Worm (Caenorhabditis elegans) whole organism, L3 larva: Measurements from ENCODE around the gene gpx-5.

Experiments
- R02D3.7 ChIP-seq: fragments of 150-350 bp; optimal IDR thresholded peaks from 2 replicates; lab custom pipeline; 2014; ENCODE audit warnings: missing biosample characterization, missing genetic modification characterization
- ZK546.5 ChIP-seq: sonication (generic microtip); optimal IDR thresholded peaks from 2 replicates; lab custom pipeline; 2017; ENCODE audit warnings: missing biosample characterization, missing genetic modification characterization
- ama-1 ChIP-seq: fragments of 150-350 bp; optimal IDR thresholded peaks from 2 replicates; lab custom pipeline; 2018
- ceh-28 ChIP-seq: fragments of 150-350 bp; optimal IDR thresholded peaks from 2 replicates; lab custom pipeline; 2014; ENCODE audit warnings: missing biosample characterization, missing genetic modification reagents, missing genetic modification characterization
- daf-12 ChIP-seq: fragments of 150-350 bp; optimal IDR thresholded peaks from 2 replicates; lab custom pipeline; 2014; ENCODE audit warnings: missing biosample characterization, missing genetic modification reagents, missing genetic modification characterization
- egl-27 ChIP-seq: sonication (generic microtip); optimal IDR thresholded peaks from 4 replicates; lab custom pipeline; 2017; ENCODE audit warnings: missing biosample characterization, missing genetic modification reagents, missing genetic modification characterization
- egl-5 ChIP-seq: fragments of 150-350 bp; optimal IDR thresholded peaks from 2 replicates; lab custom pipeline; 2017; ENCODE audit warnings: missing biosample characterization, missing genetic modification reagents, missing genetic modification characterization, inconsistent platforms
- elt-2 ChIP-seq: sonication (generic microtip); optimal IDR thresholded peaks from 2 replicates; lab custom pipeline; 2016; ENCODE audit warnings: missing genetic modification reagents, mild to moderate bottlenecking, missing genetic modification characterization, missing compliant biosample characterization
- elt-3 ChIP-seq, 3 experiments: fragments of 150-350 bp in 1 of 3; sonication (generic microtip) in 2 of 3; optimal IDR thresholded peaks; 2 replicates in 2 of 3; 4 replicates in 1 of 3; lab custom pipeline; 2014 to 2017; ENCODE audit warnings: missing biosample characterization in 3 of 3, missing genetic modification characterization in 3 of 3
- fkh-10 ChIP-seq: sonication (generic microtip); optimal IDR thresholded peaks from 2 replicates; lab custom pipeline; 2017; ENCODE audit warnings: missing biosample characterization, missing genetic modification reagents, missing genetic modification characterization
- fkh-2 ChIP-seq: fragments of 150-350 bp; optimal IDR thresholded peaks from 2 replicates; lab custom pipeline; 2014; ENCODE audit warnings: missing biosample characterization, missing genetic modification reagents, missing genetic modification characterization
- hmg-11 ChIP-seq: sonication (generic microtip); optimal IDR thresholded peaks from 2 replicates; lab custom pipeline; 2016; ENCODE audit warnings: missing genetic modification characterization, missing compliant biosample characterization
- jun-1 ChIP-seq: fragments of 150-350 bp; optimal IDR thresholded peaks from 2 replicates; lab custom pipeline; 2014; ENCODE audit warnings: missing biosample characterization, missing genetic modification reagents, missing genetic modification characterization
- lin-39 ChIP-seq: fragments of 150-350 bp; optimal IDR thresholded peaks from 2 replicates; lab custom pipeline; 2018; ENCODE audit warnings: missing biosample characterization, missing genetic modification reagents, missing genetic modification characterization
- mml-1 ChIP-seq: fragments of 150-350 bp; sonication (generic microtip); optimal IDR thresholded peaks from 3 replicates; lab custom pipeline; 2014; ENCODE audit warnings: missing biosample characterization, missing genetic modification characterization
- nhr-11 ChIP-seq: fragments of 150-350 bp; optimal IDR thresholded peaks from 2 replicates; lab custom pipeline; 2014; ENCODE audit warnings: missing biosample characterization, missing genetic modification characterization
- nhr-23 ChIP-seq: fragments of 150-350 bp; optimal IDR thresholded peaks from 2 replicates; lab custom pipeline; 2014; ENCODE audit warnings: missing biosample characterization, missing genetic modification reagents, missing genetic modification characterization
- nhr-237 ChIP-seq: fragments of 150-350 bp; optimal IDR thresholded peaks from 2 replicates; lab custom pipeline; 2014; ENCODE audit warnings: missing biosample characterization, missing genetic modification characterization
- nhr-25 ChIP-seq: sonication (generic microtip); optimal IDR thresholded peaks from 2 replicates; lab custom pipeline; 2017; ENCODE audit warnings: missing biosample characterization, missing genetic modification characterization
- nhr-43 ChIP-seq: sonication (generic microtip); optimal IDR thresholded peaks from 2 replicates; lab custom pipeline; 2016; ENCODE audit warnings: mild to moderate bottlenecking, missing genetic modification characterization, missing compliant biosample characterization; ENCODE audit not compliant: poor library complexity, severe bottlenecking
- nhr-67 ChIP-seq: fragments of 150-350 bp; optimal IDR thresholded peaks from 2 replicates; lab custom pipeline; 2014; ENCODE audit warnings: missing biosample characterization, missing genetic modification characterization
- nhr-76 ChIP-seq: fragments of 150-350 bp; sonication (generic microtip); optimal IDR thresholded peaks from 5 replicates; lab custom pipeline; 2014; ENCODE audit warnings: missing biosample characterization, missing genetic modification characterization
- nhr-77 ChIP-seq: fragments of 150-350 bp; optimal IDR thresholded peaks from 2 replicates; lab custom pipeline; 2014; ENCODE audit warnings: missing biosample characterization, missing genetic modification characterization
- pqm-1 ChIP-seq: fragments of 150-350 bp; optimal IDR thresholded peaks from 2 replicates; lab custom pipeline; 2017; ENCODE audit warnings: missing biosample characterization, missing genetic modification characterization, inconsistent platforms
- sea-2 ChIP-seq: fragments of 150-350 bp; sonication (generic microtip); optimal IDR thresholded peaks from 4 replicates; lab custom pipeline; 2014; ENCODE audit warnings: missing biosample characterization, missing genetic modification reagents, missing genetic modification characterization
- skn-1 ChIP-seq: fragments of 150-350 bp; optimal IDR thresholded peaks from 2 replicates; lab custom pipeline; 2014; ENCODE audit warnings: missing biosample characterization, missing genetic modification characterization
- unc-39 ChIP-seq: sonication (generic microtip); optimal IDR thresholded peaks from 4 replicates; lab custom pipeline; 2017; ENCODE audit warnings: missing biosample characterization, missing genetic modification characterization
- unc-62 ChIP-seq: fragments of 150-350 bp; sonication (generic microtip); optimal IDR thresholded peaks from 4 replicates; lab custom pipeline; 2014; ENCODE audit warnings: missing biosample characterization, missing genetic modification reagents, missing genetic modification characterization
- zag-1 ChIP-seq: fragments of 150-350 bp; optimal IDR thresholded peaks from 2 replicates; lab custom pipeline; 2014; ENCODE audit warnings: missing biosample characterization, missing genetic modification characterization
- ztf-4 ChIP-seq: fragments of 150-350 bp; optimal IDR thresholded peaks from 2 replicates; lab custom pipeline; 2014; ENCODE audit warnings: missing biosample characterization, missing genetic modification characterization

gpx-5 gene

ce11 chrX:9634925-9635324 is 50.5 kb downstream of the gpx-5 start, which contains the start of gene F34H10.3:
Gene F34H10.3, minus strand, starts transcription at chrX:9635025.
- TF ChIP-seq egl-27 (tag; lab: Kevin White, UChicago) (no peak), nhr-76 (tag; lab: Kevin White, UChicago) (no peak), skn-1 (tag; lab: Kevin White, UChicago) (no peak), daf-12 (tag; lab: Kevin White, UChicago) (no peak), nhr-237 (tag; lab: Kevin White, UChicago) (no peak), nhr-23 (no peak), unc-62 (GFP tag; lab: Kevin White, UChicago) (no peak), lin-39 (tag; lab: Kevin White, UChicago) (no peak), zag-1 (no peak), elt-2 (tag; lab: Kevin White, UChicago) (no peak), ama-1 (lab: Kevin White, UChicago) (no peak), mml-1 (tag; lab: Kevin White, UChicago) (no peak), ceh-28 (tag; lab: Kevin White, UChicago) (no peak), jun-1 (tag; lab: Kevin White, UChicago) (no peak), egl-5 (no peak), nhr-67 (no peak), hmg-11 (tag; lab: Kevin White, UChicago) (no peak), nhr-43 (tag; lab: Kevin White, UChicago) (no peak), elt-3 (tag; optimal IDR thresholded peaks at IDR 0.05; lab: Kevin White, UChicago) (no peak)

- TF ChIP-seq R02D3.7, result no peak
- TF ChIP-seq nhr-11 (tag; lab: Kevin White, UChicago), result no peak
- TF ChIP-seq fkh-2 (tag; lab: Kevin White, UChicago), result no peak
- no peak for TF ChIP-seq ama-1 (lab: Kevin White, UChicago)
- TF ChIP-seq nhr-76 (tag; lab: Kevin White, UChicago), result no peak
- TF ChIP-seq unc-39 (tag; lab: Kevin White, UChicago), result no peak
- no peak for TF ChIP-seq nhr-43 (tag; lab: Kevin White, UChicago)
- no peak for TF ChIP-seq hmg-11 (tag; lab: Kevin White, UChicago)
- TF ChIP-seq ZK546.5 (tag; lab: Kevin White, UChicago), result no peak
- no peak for TF ChIP-seq nhr-237 (tag; lab: Kevin White, UChicago)
- no peak for TF ChIP-seq nhr-25 (tag; lab: Kevin White, UChicago)
- no peak for TF ChIP-seq daf-12 (tag; lab: Kevin White, UChicago)
- TF ChIP-seq fkh-10 (GFP tag; lab: Kevin White, UChicago), result no peak
- no peak for TF ChIP-seq sea-2
- no peak for TF ChIP-seq pqm-1 (tag; lab: Kevin White, UChicago)
- TF ChIP-seq ztf-4 (tag; lab: Kevin White, UChicago), result no peak
- no peak for TF ChIP-seq nhr-77 (tag; lab: Kevin White, UChicago)
Observed at ce11 chrX:9635376-9635775, 50.9 kb downstream of the gpx-5 start, which contains the start of gene F34H10.5. Gene F34H10.5, plus strand, starts transcription at chrX:9635676.
